Fruit fly (Drosophila melanogaster): Measurements from ENCODE around the gene obst-H.

Gene obst-H

dm6 chr3L:15566484-15566955 lies 37.5 kb upstream of the obst-H start (continued):
- TF ChIP-seq ase (GFP tag; IDR thresholded peaks at IDR 0.05) (peak; percentile 30; the same call in 1 of the 3 replicates), CG17568 (GFP tag; optimal IDR thresholded peaks at IDR 0.05) (no peak), CG12391 (tag; optimal IDR thresholded peaks at IDR 0.05) (peak; percentile 14), Xrp1 (GFP tag; IDR thresholded peaks at IDR 0.05) (peak; percentile 70), bcd (GFP tag; optimal IDR thresholded peaks at IDR 0.05) (peak; percentile 48), CG3281 (GFP tag; optimal IDR thresholded peaks at IDR 0.05) (peak; percentile 78), NfI (GFP tag; optimal IDR thresholded peaks at IDR 0.05) (peak; percentile 65), CG6765 (GFP tag; optimal IDR thresholded peaks at IDR 0.05) (peak; percentile 87), CG7987 (GFP tag; optimal IDR thresholded peaks at IDR 0.05) (peak; percentile 88), yki (optimal IDR thresholded peaks at IDR 0.05) (no peak), Med (GFP tag) (peak; percentile 96), sqz (GFP tag; optimal IDR thresholded peaks at IDR 0.05) (no peak), CG1602 (GFP tag; optimal IDR thresholded peaks at IDR 0.05) (no peak), Kr (GFP tag; optimal IDR thresholded peaks at IDR 0.05) (peak; percentile 47), CG6175 (GFP tag; IDR thresholded peaks at IDR 0.05) (peak; percentile 54; the same call in 1 of the 3 replicates), CG14710 (tag; optimal IDR thresholded peaks at IDR 0.05) (peak; percentile 29), B-H1 (GFP tag; IDR thresholded peaks at IDR 0.05) (no peak; the same call in 2 of the 3 replicates), CG34422 (GFP tag; IDR thresholded peaks at IDR 0.05) (peak; percentile 59; the same call in 1 of the 3 replicates), sc (optimal IDR thresholded peaks at IDR 0.05) (no peak), sc (GFP tag; optimal IDR thresholded peaks at IDR 0.05) (no peak), HLH54F (GFP tag; optimal IDR thresholded peaks at IDR 0.05) (no peak), CG17385 (GFP tag; optimal IDR thresholded peaks at IDR 0.05) (no peak), chm (GFP tag; IDR thresholded peaks at IDR 0.05) (peak; percentile 73), Dip3 (GFP tag; optimal IDR thresholded peaks at IDR 0.05) (no peak), YL-1 (GFP tag; optimal IDR thresholded peaks at IDR 0.05) (peak; percentile 19), CG3726 (GFP tag; IDR thresholded peaks at IDR 0.05) (no peak), dmrt11E (tag; optimal IDR thresholded peaks at IDR 0.05) (peak; percentile 4), ken (GFP tag; IDR thresholded peaks at IDR 0.05) (no peak), Fer3 (tag; optimal IDR thresholded peaks at IDR 0.05) (peak; percentile 73), BtbVII (GFP tag; optimal IDR thresholded peaks at IDR 0.05) (peak; percentile 87), seq (GFP tag; IDR thresholded peaks at IDR 0.05) (peak; percentile 70; the same call in 1 of the 2 replicates), Tbp (GFP tag; optimal IDR thresholded peaks at IDR 0.05) (no peak), CG4328 (GFP tag; optimal IDR thresholded peaks at IDR 0.05) (peak; percentile 80), gt (GFP tag; IDR thresholded peaks at IDR 0.05) (no peak), emc (GFP tag; optimal IDR thresholded peaks at IDR 0.05) (no peak), stc (GFP tag; IDR thresholded peaks at IDR 0.05) (0 out of 2 replicates have a peak, but pooled peaks have one; percentile 17), ato (GFP tag; IDR thresholded peaks at IDR 0.05; ENCODE audit: partially characterized antibody) (no peak), psq (GFP tag; optimal IDR thresholded peaks at IDR 0.05) (peak; percentile 37), ranshi (GFP tag; IDR thresholded peaks at IDR 0.05) (peak; percentile 41; the same call in 1 of the 2 replicates), CG7271 (tag; optimal IDR thresholded peaks at IDR 0.05) (peak; percentile 49), hkb (optimal IDR thresholded peaks at IDR 0.05) (no peak), hkb (GFP tag; IDR thresholded peaks at IDR 0.05) (peak; percentile 59), Lim3 (GFP tag; IDR thresholded peaks at IDR 0.05) (no peak), CG8281 (tag; optimal IDR thresholded peaks at IDR 0.05) (peak; percentile 55), schlank (tag; optimal IDR thresholded peaks at IDR 0.05) (peak; percentile 82), CG14014 (GFP tag; IDR thresholded peaks at IDR 0.05) (peak; percentile 75; the same call in 1 of the 2 replicates), Bgb (GFP tag; IDR thresholded peaks at IDR 0.05; ENCODE audit: partially characterized antibody) (no peak), Ets65A (GFP tag) (peak; percentile 29), CG12659 (GFP tag; optimal IDR thresholded peaks at IDR 0.05) (peak; percentile 41), lola (GFP tag; optimal IDR thresholded peaks at IDR 0.05) (peak in 1 of 3 experiments; percentile 59), Dbx (GFP tag; IDR thresholded peaks at IDR 0.05) (peak; percentile 68; the same call in 2 of the 3 replicates), vfl (GFP tag; optimal IDR thresholded peaks at IDR 0.05) (no peak)

All from whole organism, embryonic.